2 fruit fly cellular contexts compared by ENCODE assay signal in the genomic region with DNA sequence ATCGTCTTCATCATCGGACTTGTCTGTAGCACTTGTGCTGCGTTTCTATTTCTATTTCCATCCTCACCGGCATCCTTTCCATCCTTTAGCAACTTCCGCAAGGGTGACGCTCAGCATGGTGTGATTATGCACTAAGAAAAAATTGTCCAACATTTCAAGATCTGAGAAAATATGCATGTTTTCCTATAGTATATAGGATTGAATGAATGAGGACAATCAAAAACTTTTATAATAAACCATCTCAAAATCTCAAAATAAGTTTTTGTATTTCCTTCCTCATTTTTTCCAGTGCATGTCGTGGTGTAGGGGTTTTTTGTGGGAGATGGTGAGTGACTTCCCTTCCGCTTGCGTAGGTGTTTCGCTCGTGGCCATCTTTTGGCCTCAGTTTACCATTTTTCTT.
TF ChIP-seq lines count a peak whose summit lies in the region.

No protein-coding gene starts in this region.

TF ChIP-seq in whole organism, embryonic, 481 proteins besides CTCF, POLR2A, EP300 and RAD21 (continued from another document and continues in another):
- peak; percentile 38; the same call in 1 of the 2 replicates for TF ChIP-seq slbo (GFP tag; IDR thresholded peaks at IDR 0.05; lab: Robert Waterston, UW)
- TF ChIP-seq Sox102F (GFP tag; optimal IDR thresholded peaks at IDR 0.05; lab: Kevin White, UChicago), result peak; percentile 15
- TF ChIP-seq Ravus (GFP tag; IDR thresholded peaks at IDR 0.05; lab: Robert Waterston, UW), result no peak
- TF ChIP-seq bab2 (GFP tag; optimal IDR thresholded peaks at IDR 0.05; lab: Kevin White, UChicago), result no peak
- no peak for TF ChIP-seq CG12744 (GFP tag; optimal IDR thresholded peaks at IDR 0.05; lab: Kevin White, UChicago)
- TF ChIP-seq Eip74EF (GFP tag; optimal IDR thresholded peaks at IDR 0.05; lab: Kevin White, UChicago), result no peak
- TF ChIP-seq unc-4 (GFP tag; IDR thresholded peaks at IDR 0.05; lab: Robert Waterston, UW; ENCODE audit: partially characterized antibody), result no peak
- peak; percentile 55 for TF ChIP-seq CG2678 (tag; optimal IDR thresholded peaks at IDR 0.05; lab: Kevin White, UChicago)
- TF ChIP-seq fd96Cb (tag; optimal IDR thresholded peaks at IDR 0.05; lab: Kevin White, UChicago), result peak; percentile 3
- no peak for TF ChIP-seq grn (GFP tag; optimal IDR thresholded peaks at IDR 0.05; lab: Kevin White, UChicago)
- TF ChIP-seq HLH4C (GFP tag; IDR thresholded peaks at IDR 0.05; lab: Robert Waterston, UW; ENCODE audit: partially characterized antibody), result no peak
- no peak for TF ChIP-seq CG14965 (GFP tag; optimal IDR thresholded peaks at IDR 0.05; lab: Kevin White, UChicago; ENCODE audit: borderline replicate concordance)
- TF ChIP-seq ac (GFP tag; optimal IDR thresholded peaks at IDR 0.05; lab: Kevin White, UChicago), result no peak
- no peak for TF ChIP-seq Nf-YB (GFP tag; optimal IDR thresholded peaks at IDR 0.05; lab: Kevin White, UChicago)
- TF ChIP-seq Xbp1 (GFP tag; optimal IDR thresholded peaks at IDR 0.05; lab: Kevin White, UChicago), result peak; percentile 11
- TF ChIP-seq Lpt (GFP tag; optimal IDR thresholded peaks at IDR 0.05; lab: Kevin White, UChicago), result no peak
- no peak for TF ChIP-seq NfI (GFP tag; optimal IDR thresholded peaks at IDR 0.05; lab: Kevin White, UChicago)
- no peak for TF ChIP-seq CG10543 (GFP tag; optimal IDR thresholded peaks at IDR 0.05; lab: Kevin White, UChicago)
- TF ChIP-seq disco-r (GFP tag; optimal IDR thresholded peaks at IDR 0.05; lab: Kevin White, UChicago), result no peak
- TF ChIP-seq psq (GFP tag; optimal IDR thresholded peaks at IDR 0.05; lab: Kevin White, UChicago), result no peak
- TF ChIP-seq CG8388 (GFP tag; optimal IDR thresholded peaks at IDR 0.05; lab: Kevin White, UChicago), result no peak
- no peak for TF ChIP-seq Dfd (GFP tag; optimal IDR thresholded peaks at IDR 0.05; lab: Kevin White, UChicago)
- no peak for TF ChIP-seq CG12659 (GFP tag; optimal IDR thresholded peaks at IDR 0.05; lab: Kevin White, UChicago)
- no peak for TF ChIP-seq tna (GFP tag; IDR thresholded peaks at IDR 0.05; lab: Robert Waterston, UW; ENCODE audit: partially characterized antibody)
- TF ChIP-seq pita (GFP tag; optimal IDR thresholded peaks at IDR 0.05; lab: Kevin White, UChicago), result no peak
- TF ChIP-seq phol (tag; optimal IDR thresholded peaks at IDR 0.05; lab: Kevin White, UChicago), result no peak
- no peak for TF ChIP-seq CG13894 (tag; optimal IDR thresholded peaks at IDR 0.05; lab: Kevin White, UChicago)
- TF ChIP-seq CG30403 (GFP tag; optimal IDR thresholded peaks at IDR 0.05; lab: Kevin White, UChicago), result peak; percentile 26
- no peak for TF ChIP-seq exex (tag; optimal IDR thresholded peaks at IDR 0.05; lab: Kevin White, UChicago)
- no peak for TF ChIP-seq dpn (GFP tag; optimal IDR thresholded peaks at IDR 0.05; lab: Kevin White, UChicago)
- TF ChIP-seq so (GFP tag; IDR thresholded peaks at IDR 0.05; lab: Robert Waterston, UW), result no peak
- no peak for TF ChIP-seq sens-2 (GFP tag; IDR thresholded peaks at IDR 0.05; lab: Robert Waterston, UW)
- TF ChIP-seq hth (optimal IDR thresholded peaks at IDR 0.05; lab: Kevin White, UChicago), result no peak
- peak; percentile 37 for TF ChIP-seq unpg (GFP tag; optimal IDR thresholded peaks at IDR 0.05; lab: Kevin White, UChicago)
- TF ChIP-seq bsh (GFP tag; optimal IDR thresholded peaks at IDR 0.05; lab: Kevin White, UChicago), result peak in 1 of 2 experiments; percentile 27
- TF ChIP-seq CG12236 (GFP tag; optimal IDR thresholded peaks at IDR 0.05; lab: Kevin White, UChicago), result no peak
- no peak for TF ChIP-seq Bdp1 (GFP tag; optimal IDR thresholded peaks at IDR 0.05; lab: Kevin White, UChicago)
- TF ChIP-seq nau (GFP tag; optimal IDR thresholded peaks at IDR 0.05; lab: Kevin White, UChicago), result no peak
- no peak for TF ChIP-seq CG15514 (GFP tag; optimal IDR thresholded peaks at IDR 0.05; lab: Kevin White, UChicago)
- no peak for TF ChIP-seq Gsc (GFP tag; IDR thresholded peaks at IDR 0.05; lab: Robert Waterston, UW)
- no peak for TF ChIP-seq CG11696 (GFP tag; IDR thresholded peaks at IDR 0.05; lab: Robert Waterston, UW)
- TF ChIP-seq crc (GFP tag; optimal IDR thresholded peaks at IDR 0.05; lab: Kevin White, UChicago), result no peak
- TF ChIP-seq bbx (GFP tag; IDR thresholded peaks at IDR 0.05; lab: Robert Waterston, UW; ENCODE audit: partially characterized antibody), result no peak
- TF ChIP-seq Hand (GFP tag; optimal IDR thresholded peaks at IDR 0.05; lab: Kevin White, UChicago), result no peak
- TF ChIP-seq CG31388 (GFP tag; optimal IDR thresholded peaks at IDR 0.05; lab: Kevin White, UChicago), result no peak
- no peak for TF ChIP-seq Dad (GFP tag; optimal IDR thresholded peaks at IDR 0.05; lab: Kevin White, UChicago)
- no peak for TF ChIP-seq ssp (GFP tag; IDR thresholded peaks at IDR 0.05; lab: Robert Waterston, UW)
- no peak for TF ChIP-seq CG8924 (tag; optimal IDR thresholded peaks at IDR 0.05; lab: Kevin White, UChicago)
- peak; percentile 33 for TF ChIP-seq Fer1 (GFP tag; optimal IDR thresholded peaks at IDR 0.05; lab: Kevin White, UChicago)
- TF ChIP-seq knrl (GFP tag; IDR thresholded peaks at IDR 0.05; lab: Robert Waterston, UW; ENCODE audit: partially characterized antibody), result no peak
- TF ChIP-seq ERR (GFP tag; optimal IDR thresholded peaks at IDR 0.05; lab: Kevin White, UChicago), result no peak
- no peak for TF ChIP-seq CoRest (tag; optimal IDR thresholded peaks at IDR 0.05; lab: Kevin White, UChicago)
- no peak for TF ChIP-seq CG16813 (GFP tag; IDR thresholded peaks at IDR 0.05; lab: Robert Waterston, UW; ENCODE audit: partially characterized antibody)
- no peak for TF ChIP-seq HHEX (GFP tag; optimal IDR thresholded peaks at IDR 0.05; lab: Kevin White, UChicago)
- no peak for TF ChIP-seq Mad (GFP tag; optimal IDR thresholded peaks at IDR 0.05; lab: Kevin White, UChicago)
- peak; percentile 13 for TF ChIP-seq Oli (tag; optimal IDR thresholded peaks at IDR 0.05; lab: Kevin White, UChicago)
- no peak for TF ChIP-seq ems (GFP tag; optimal IDR thresholded peaks at IDR 0.05; lab: Kevin White, UChicago)
- no peak for TF ChIP-seq amos (GFP tag; IDR thresholded peaks at IDR 0.05; lab: Robert Waterston, UW; ENCODE audit: partially characterized antibody)
- no peak for TF ChIP-seq CG12219 (GFP tag; optimal IDR thresholded peaks at IDR 0.05; lab: Kevin White, UChicago)
- TF ChIP-seq Atf-2 (GFP tag; optimal IDR thresholded peaks at IDR 0.05; lab: Kevin White, UChicago), result no peak
- TF ChIP-seq kay (GFP tag; optimal IDR thresholded peaks at IDR 0.05; lab: Kevin White, UChicago), result no peak
- no peak for TF ChIP-seq pnt (GFP tag; optimal IDR thresholded peaks at IDR 0.05; lab: Kevin White, UChicago)
- no peak for TF ChIP-seq CG9215 (GFP tag; IDR thresholded peaks at IDR 0.05; lab: Robert Waterston, UW)
- peak; percentile 67; the same call in 2 of the 3 replicates for TF ChIP-seq ci (GFP tag; IDR thresholded peaks at IDR 0.05; lab: Robert Waterston, UW)
- TF ChIP-seq ham (GFP tag; IDR thresholded peaks at IDR 0.05; lab: Robert Waterston, UW), result no peak

TF ChIP-seq in whole organism, prepupa, 60 proteins besides CTCF, POLR2A, EP300 and RAD21 (continued from another document):
- TF ChIP-seq CG10631 (GFP tag; optimal IDR thresholded peaks at IDR 0.05; lab: Kevin White, UChicago), result no peak
- TF ChIP-seq Hr4 (GFP tag; optimal IDR thresholded peaks at IDR 0.05; lab: Kevin White, UChicago), result no peak
- TF ChIP-seq CG8319 (GFP tag; optimal IDR thresholded peaks at IDR 0.05; lab: Kevin White, UChicago), result no peak
- TF ChIP-seq CG6276 (GFP tag; optimal IDR thresholded peaks at IDR 0.05; lab: Kevin White, UChicago), result no peak
- no peak for TF ChIP-seq Eip93F (GFP tag; optimal IDR thresholded peaks at IDR 0.05; lab: Kevin White, UChicago)
- TF ChIP-seq CG4318 (GFP tag; optimal IDR thresholded peaks at IDR 0.05; lab: Kevin White, UChicago), result no peak
- no peak for TF ChIP-seq CG10669 (GFP tag; optimal IDR thresholded peaks at IDR 0.05; lab: Kevin White, UChicago)
- TF ChIP-seq CG34406 (GFP tag; optimal IDR thresholded peaks at IDR 0.05; lab: Kevin White, UChicago), result no peak
- no peak for TF ChIP-seq vri (GFP tag; optimal IDR thresholded peaks at IDR 0.05; lab: Kevin White, UChicago)
- no peak for TF ChIP-seq lz (GFP tag; optimal IDR thresholded peaks at IDR 0.05; lab: Kevin White, UChicago)
- no peak for TF ChIP-seq CG6808 (GFP tag; optimal IDR thresholded peaks at IDR 0.05; lab: Kevin White, UChicago)
- no peak for TF ChIP-seq CG11294 (GFP tag; IDR thresholded peaks at IDR 0.05; lab: Robert Waterston, UW)
- TF ChIP-seq CG8632 (GFP tag; optimal IDR thresholded peaks at IDR 0.05; lab: Kevin White, UChicago), result no peak
- TF ChIP-seq fd59A (GFP tag; optimal IDR thresholded peaks at IDR 0.05; lab: Kevin White, UChicago), result no peak
- no peak for TF ChIP-seq Eip75B (GFP tag; optimal IDR thresholded peaks at IDR 0.05; lab: Kevin White, UChicago)
- TF ChIP-seq CG3032 (tag; optimal IDR thresholded peaks at IDR 0.05; lab: Kevin White, UChicago), result no peak
- TF ChIP-seq CG9139 (GFP tag; optimal IDR thresholded peaks at IDR 0.05; lab: Kevin White, UChicago), result no peak
